Worm (Caenorhabditis elegans): ENCODE results near the gene C48D5.3.

The C48D5.3 gene

DNA sequence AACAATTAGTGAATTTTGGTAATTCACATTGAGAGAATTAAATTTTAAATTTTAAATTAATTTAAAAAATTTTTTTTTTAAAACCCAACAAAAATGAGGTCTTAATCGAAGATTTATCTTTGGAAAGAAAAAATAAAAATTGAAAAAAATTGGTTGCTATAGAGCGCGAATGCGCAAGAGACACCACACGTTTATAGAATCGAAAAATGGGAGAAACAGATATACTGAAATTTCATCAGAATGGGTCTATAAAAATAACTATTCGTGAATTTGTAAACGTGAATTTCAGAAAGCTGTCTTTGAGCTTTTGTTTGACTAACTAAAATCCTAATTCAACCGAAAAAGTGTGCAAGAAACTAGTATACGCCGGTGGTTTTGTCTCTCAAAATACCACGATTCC, 41.1 kb downstream of the C48D5.3 start (continued):
- TF ChIP-seq pros-1 (tag; optimal IDR thresholded peaks at IDR 0.05): no peak
- no peak for TF ChIP-seq che-1 (tag; optimal IDR thresholded peaks at IDR 0.05)
- no peak for TF ChIP-seq mec-3 (tag; optimal IDR thresholded peaks at IDR 0.05; ENCODE audit: borderline replicate concordance)
- no peak for TF ChIP-seq pat-9 (tag; optimal IDR thresholded peaks at IDR 0.05)
- TF ChIP-seq F13H6.1 (tag; optimal IDR thresholded peaks at IDR 0.05): no peak
- TF ChIP-seq syd-9 (tag; optimal IDR thresholded peaks at IDR 0.05): no peak
- TF ChIP-seq nhr-232 (tag; optimal IDR thresholded peaks at IDR 0.05): no peak
- no peak for TF ChIP-seq ceh-6 (GFP tag; optimal IDR thresholded peaks at IDR 0.05)
- no peak for TF ChIP-seq fkh-6 (tag; optimal IDR thresholded peaks at IDR 0.05)
- no peak for TF ChIP-seq unc-3 (GFP tag; conservative IDR thresholded peaks at IDR 0.05)
- TF ChIP-seq unc-3 (tag; optimal IDR thresholded peaks at IDR 0.05): peak; percentile 16
- TF ChIP-seq lim-6 (tag; optimal IDR thresholded peaks at IDR 0.05): no peak
- TF ChIP-seq fkh-10 (GFP tag; optimal IDR thresholded peaks at IDR 0.05): no peak
- no peak for TF ChIP-seq ceh-9 (tag; optimal IDR thresholded peaks at IDR 0.05)
- TF ChIP-seq T23F11.4 (GFP tag; optimal IDR thresholded peaks at IDR 0.05): no peak
- TF ChIP-seq lin-11 (tag; optimal IDR thresholded peaks at IDR 0.05): no peak
- TF ChIP-seq ceh-45 (GFP tag; IDR thresholded peaks at IDR 0.05): no peak
- peak; percentile 88 for TF ChIP-seq ceh-31 (tag; optimal IDR thresholded peaks at IDR 0.05)
- peak; percentile 48 for TF ChIP-seq rnt-1 (tag; optimal IDR thresholded peaks at IDR 0.05)
- peak; percentile 64 for TF ChIP-seq hlh-8 (tag; optimal IDR thresholded peaks at IDR 0.05)
- TF ChIP-seq tbx-7 (tag; optimal IDR thresholded peaks at IDR 0.05): peak; percentile 70
- TF ChIP-seq C08G9.2 (tag; optimal IDR thresholded peaks at IDR 0.05): peak; percentile 72
- TF ChIP-seq ceh-14 (tag; optimal IDR thresholded peaks at IDR 0.05): peak; percentile 41
- TF ChIP-seq ceh-19 (GFP tag; optimal IDR thresholded peaks at IDR 0.05): no peak
- no peak for TF ChIP-seq nfya-1 (tag; optimal IDR thresholded peaks at IDR 0.05)

DNA sequence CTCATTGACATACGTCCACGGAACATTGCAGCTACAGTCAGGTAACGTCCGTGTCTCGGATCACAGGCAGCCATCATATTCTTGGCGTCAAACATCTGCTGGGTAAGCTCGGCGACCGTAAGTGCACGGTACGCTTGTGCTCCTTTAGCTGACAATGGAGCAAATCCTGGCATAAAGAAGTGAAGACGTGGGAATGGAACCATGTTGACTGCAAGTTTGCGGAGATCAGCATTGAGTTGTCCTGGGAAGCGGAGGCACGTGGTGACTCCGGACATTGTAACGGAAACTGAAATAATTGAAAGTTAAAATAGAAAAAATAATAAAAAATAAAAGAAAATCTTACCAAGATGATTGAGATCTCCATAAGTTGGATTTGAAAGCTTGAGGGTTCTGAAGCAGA, 42.0 kb downstream of the C48D5.3 start:
- TF ChIP-seq che-1 (tag; optimal IDR thresholded peaks at IDR 0.05) (no peak), K09A11.1 (tag; optimal IDR thresholded peaks at IDR 0.05; ENCODE audit: insufficient read depth) (no peak), fkh-10 (GFP tag; optimal IDR thresholded peaks at IDR 0.05) (no peak), pha-4 (tag; optimal IDR thresholded peaks at IDR 0.05) (no peak), hlh-30 (tag; optimal IDR thresholded peaks at IDR 0.05; ENCODE audit: insufficient read depth) (no peak), madf-2 (tag; optimal IDR thresholded peaks at IDR 0.05) (no peak), elt-4 (tag; optimal IDR thresholded peaks at IDR 0.05) (no peak), hlh-6 (tag; optimal IDR thresholded peaks at IDR 0.05) (no peak), ceh-34 (tag; optimal IDR thresholded peaks at IDR 0.05) (no peak), gmeb-2 (tag; optimal IDR thresholded peaks at IDR 0.05) (no peak), sox-2 (GFP tag; IDR thresholded peaks at IDR 0.05) (no peak), ceh-22 (tag; optimal IDR thresholded peaks at IDR 0.05) (no peak), ref-2 (tag; optimal IDR thresholded peaks at IDR 0.05) (no peak)

- TF ChIP-seq nhr-11 (tag; optimal IDR thresholded peaks at IDR 0.05) (no peak), madf-2 (tag; optimal IDR thresholded peaks at IDR 0.05) (no peak), ceh-18 (tag; optimal IDR thresholded peaks at IDR 0.05) (no peak), K09A11.1 (tag; optimal IDR thresholded peaks at IDR 0.05; ENCODE audit: insufficient read depth) (no peak), sdc-2 (tag; optimal IDR thresholded peaks at IDR 0.05) (no peak), eyg-1 (tag; optimal IDR thresholded peaks at IDR 0.05) (no peak), tbx-7 (tag; optimal IDR thresholded peaks at IDR 0.05) (no peak), ztf-16 (tag; optimal IDR thresholded peaks at IDR 0.05) (no peak), K02D7.2 (tag; optimal IDR thresholded peaks at IDR 0.05) (no peak), ama-1 (optimal IDR thresholded peaks at IDR 0.05) (no peak), ahr-1 (tag; optimal IDR thresholded peaks at IDR 0.05) (no peak), sox-4 (tag; optimal IDR thresholded peaks at IDR 0.05) (no peak), unc-42 (tag; optimal IDR thresholded peaks at IDR 0.05) (no peak), rnt-1 (tag; optimal IDR thresholded peaks at IDR 0.05) (no peak), ceh-9 (tag; optimal IDR thresholded peaks at IDR 0.05) (no peak), unc-55 (GFP tag; optimal IDR thresholded peaks at IDR 0.05) (no peak), dmd-4 (tag; optimal IDR thresholded peaks at IDR 0.05; ENCODE audit: borderline replicate concordance) (no peak), nfya-1 (tag; optimal IDR thresholded peaks at IDR 0.05) (no peak)
Measured at ce11 chrIII:3537401-3537800, 44.1 kb downstream of the C48D5.3 start, which contains the start of gene cfap-20. Gene cfap-20, minus strand, starts transcription at chrIII:3537501.

All from whole organism, late embryonic.